Worm (Caenorhabditis elegans) whole organism, dauer: ENCODE results near the gene F34H10.4.
"Not testable (repeated sequence)": the region's sequence is repeated elsewhere in the genome, so short reads cannot be mapped to it uniquely, and the experiment has no call there.

Experiments used
- unc-62 ChIP-seq: sonication (generic microtip); optimal IDR thresholded peaks from 2 replicates; lab custom pipeline; 2017; ENCODE audit warnings: missing biosample characterization, missing genetic modification reagents, missing genetic modification characterization

Gene F34H10.4

DNA sequence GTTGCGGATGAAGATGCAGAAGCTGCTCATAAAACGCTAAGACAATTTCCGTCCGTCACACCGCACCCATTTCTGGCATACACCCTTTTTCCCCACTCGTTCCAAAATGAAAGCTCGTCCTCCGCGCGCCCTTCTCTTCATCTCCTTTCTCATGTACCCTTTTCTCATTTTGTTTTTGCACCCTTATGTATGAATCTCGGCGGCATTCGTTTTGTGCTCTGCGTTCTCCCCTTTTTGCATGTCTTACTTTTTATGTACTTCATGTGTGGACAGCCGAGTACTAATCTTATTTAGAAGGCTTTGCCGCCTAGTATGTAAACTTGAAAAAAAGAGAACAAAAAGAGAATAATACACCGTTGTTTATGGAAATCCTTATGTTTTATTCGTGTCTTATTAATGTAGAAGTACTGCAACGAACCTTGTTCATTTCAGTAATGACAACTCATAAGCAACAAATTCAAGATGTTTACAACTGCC lies at the start of gene F34H10.4:
F34H10.4 (plus strand) TSS at position 427 of the 477 bp plus-strand sequence.
- TF ChIP-seq unc-62 (GFP tag; lab: Kevin White, UChicago) = no peak

DNA sequence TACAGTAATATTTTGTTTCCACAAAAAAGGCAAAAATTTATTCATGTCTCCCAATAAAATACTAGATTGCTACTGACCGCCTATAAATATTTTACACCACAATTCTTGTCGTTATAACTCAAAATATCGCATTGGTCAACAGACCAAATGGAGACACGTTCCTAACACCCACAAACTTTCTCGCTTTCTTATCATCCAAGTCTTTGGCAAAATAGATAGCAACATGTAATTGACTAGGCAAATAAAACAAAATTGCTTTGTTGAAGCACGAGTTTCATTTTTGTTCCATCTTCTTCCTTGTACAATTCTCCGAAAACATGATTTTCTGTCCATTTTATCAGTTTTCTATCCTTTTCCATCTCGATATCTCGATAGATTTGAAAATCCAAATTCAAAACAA lies 45.7 kb upstream of the F34H10.4 start:
- TF ChIP-seq unc-62 (GFP tag; lab: Kevin White, UChicago) = no peak

DNA sequence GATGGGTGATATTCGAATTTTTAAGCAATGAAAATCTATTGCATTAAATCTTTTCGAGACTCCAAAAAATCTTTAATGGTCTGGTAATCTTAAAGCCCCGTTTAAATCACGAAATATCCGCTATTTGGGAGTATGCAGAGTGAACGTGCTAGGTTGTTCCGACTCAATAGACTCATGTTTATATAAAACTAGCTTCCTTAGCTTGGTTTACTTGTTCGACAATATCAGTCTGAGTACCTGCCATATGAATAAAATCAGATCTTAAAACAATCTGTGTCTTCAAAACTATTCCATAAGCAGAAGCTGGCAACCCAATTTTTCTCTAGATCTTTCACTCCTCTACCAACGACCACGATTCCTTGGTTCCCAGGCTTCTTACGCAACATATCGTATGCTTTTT lies 45.1 kb upstream of the F34H10.4 start:
- no peak for TF ChIP-seq unc-62 (GFP tag; lab: Kevin White, UChicago)

DNA sequence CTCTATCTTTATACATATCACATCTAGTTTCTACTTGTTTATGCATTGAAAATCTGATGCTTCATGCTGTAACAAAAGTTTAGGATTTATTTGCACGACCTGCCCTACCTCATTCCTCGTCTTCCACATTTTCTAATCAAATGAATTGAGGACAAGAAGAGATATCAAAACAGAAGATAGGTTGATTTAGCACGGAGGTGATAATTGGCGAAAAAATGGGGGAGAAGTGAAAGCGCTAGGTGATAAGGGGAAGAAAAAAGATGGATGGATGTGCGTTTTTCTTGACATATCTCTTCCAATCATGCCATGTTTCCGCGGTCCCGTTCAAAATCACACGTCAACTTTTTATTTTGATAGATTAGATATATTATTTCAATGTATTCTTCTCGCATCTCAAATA lies 40.2 kb upstream of the F34H10.4 start:
- TF ChIP-seq unc-62 (GFP tag; lab: Kevin White, UChicago) = no peak

DNA sequence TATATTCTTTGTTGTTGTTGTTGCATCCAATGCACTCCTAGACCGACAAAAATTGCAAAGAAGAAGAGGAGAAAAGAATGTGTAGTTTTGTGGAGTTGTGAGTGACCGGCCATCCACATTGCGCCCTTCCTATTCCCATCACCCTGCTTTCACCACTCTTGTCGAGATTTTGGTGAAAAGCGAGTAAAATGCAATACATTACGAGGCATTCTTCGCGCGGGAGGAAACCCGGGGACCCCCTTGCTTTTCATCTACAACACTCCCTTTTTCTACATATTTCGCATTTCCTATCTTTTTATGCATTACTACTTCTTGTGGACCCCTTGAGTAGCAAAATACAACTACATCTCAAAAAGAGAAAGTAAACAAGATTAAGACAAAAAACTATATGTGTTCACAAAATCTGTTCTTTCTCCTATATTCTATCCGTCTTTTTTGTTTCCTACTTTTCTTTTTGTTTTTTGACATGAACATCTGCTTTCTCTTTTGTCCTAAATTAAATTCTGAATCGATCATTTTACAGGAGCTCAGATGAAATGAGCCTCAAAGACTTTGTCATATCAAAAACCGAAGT lies 38.2 kb upstream of the F34H10.4 start, which contains the start of gene C11E4.6:
C11E4.6 (plus strand) TSS at position 524 of the 574 bp plus-strand sequence.
- TF ChIP-seq unc-62 (GFP tag; lab: Kevin White, UChicago) = no peak

DNA sequence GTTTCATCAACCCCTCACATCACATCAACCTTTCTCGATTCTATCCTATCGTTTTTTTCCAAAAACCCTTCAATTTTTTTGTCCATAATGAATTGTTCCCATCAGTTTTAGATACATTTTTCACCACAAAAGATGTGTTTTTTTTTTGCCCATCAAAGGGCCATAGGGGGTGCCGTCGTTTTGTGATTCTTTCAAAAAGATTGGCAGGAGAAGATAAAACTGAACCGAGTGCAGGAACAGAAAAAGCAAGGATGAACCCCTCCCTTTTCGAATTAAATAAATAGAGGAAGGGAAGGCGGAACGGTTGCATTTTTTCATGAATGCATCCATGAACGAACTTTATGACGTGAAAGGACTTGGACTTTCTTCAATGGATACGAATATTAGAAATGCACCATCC lies 31.4 kb upstream of the F34H10.4 start, which contains the start of gene C11E4.7:
C11E4.7 (plus strand) TSS at position 301 of the 400 bp plus-strand sequence.
- no peak for TF ChIP-seq unc-62 (GFP tag; lab: Kevin White, UChicago)

DNA sequence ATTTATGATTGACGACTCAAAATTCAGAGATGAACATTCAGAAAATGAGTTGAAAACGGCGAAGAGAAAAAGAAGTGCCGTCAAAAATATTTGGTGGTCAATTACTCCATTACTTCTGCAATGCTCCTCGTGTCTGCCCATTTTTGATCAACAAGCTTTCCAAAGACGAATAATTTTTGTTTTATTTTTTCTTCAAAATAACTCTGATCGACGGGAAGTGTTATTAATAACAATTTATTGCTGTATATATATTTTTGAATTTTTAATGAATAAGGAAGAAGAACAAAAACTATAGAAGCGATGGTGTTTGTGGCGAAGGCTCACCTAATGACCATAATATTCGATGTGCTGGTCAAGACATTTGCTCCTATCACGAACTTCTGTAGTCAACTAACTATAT lies 28.2 kb upstream of the F34H10.4 start, which contains the start of gene C11E4.8:
C11E4.8 (plus strand) TSS at position 301 of the 400 bp plus-strand sequence.
- no peak for TF ChIP-seq unc-62 (GFP tag; lab: Kevin White, UChicago)

DNA sequence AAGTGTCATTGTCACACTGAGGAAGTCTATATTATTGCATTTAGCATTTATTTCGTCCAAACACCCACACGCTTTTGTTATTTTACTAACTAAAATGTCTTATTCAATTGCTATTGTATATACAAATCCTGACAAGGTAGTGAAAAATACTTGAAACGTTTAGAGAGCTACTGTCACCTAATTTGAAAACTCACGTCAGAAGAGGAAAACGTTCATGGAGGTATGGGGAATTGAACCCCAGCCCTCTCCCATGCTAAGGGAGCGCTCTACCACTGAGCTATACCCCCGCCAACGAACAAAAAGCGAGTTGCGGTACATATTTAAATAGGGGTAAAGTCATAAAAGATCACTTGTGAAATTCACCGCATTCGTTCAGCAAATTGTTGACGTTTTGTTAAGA lies 25.7 kb upstream of the F34H10.4 start:
- TF ChIP-seq unc-62 (GFP tag; lab: Kevin White, UChicago) = no peak

DNA sequence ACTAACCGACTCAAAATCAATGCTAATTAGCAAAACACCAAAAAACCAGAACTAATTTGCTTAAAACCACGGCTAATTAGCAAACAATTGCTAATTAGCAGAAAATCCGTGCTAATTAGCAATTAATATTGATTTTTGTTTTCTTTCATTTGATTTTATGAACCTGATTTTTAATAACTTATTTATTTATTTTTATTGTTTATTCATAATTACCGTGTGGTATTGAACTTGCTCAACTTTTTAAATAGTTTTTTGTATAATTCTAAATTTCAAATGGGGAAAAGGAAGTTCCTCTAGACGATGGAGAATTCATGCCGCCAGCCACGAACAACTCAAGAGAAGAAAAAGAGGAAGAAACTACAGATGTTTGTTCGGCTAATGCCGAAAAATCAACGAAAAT lies 22.5 kb upstream of the F34H10.4 start, which contains the start of gene F34H10.1:
F34H10.1 (plus strand) TSS at position 301 of the 400 bp plus-strand sequence.
- TF ChIP-seq unc-62 (GFP tag; lab: Kevin White, UChicago) = not testable (repeated sequence)

DNA sequence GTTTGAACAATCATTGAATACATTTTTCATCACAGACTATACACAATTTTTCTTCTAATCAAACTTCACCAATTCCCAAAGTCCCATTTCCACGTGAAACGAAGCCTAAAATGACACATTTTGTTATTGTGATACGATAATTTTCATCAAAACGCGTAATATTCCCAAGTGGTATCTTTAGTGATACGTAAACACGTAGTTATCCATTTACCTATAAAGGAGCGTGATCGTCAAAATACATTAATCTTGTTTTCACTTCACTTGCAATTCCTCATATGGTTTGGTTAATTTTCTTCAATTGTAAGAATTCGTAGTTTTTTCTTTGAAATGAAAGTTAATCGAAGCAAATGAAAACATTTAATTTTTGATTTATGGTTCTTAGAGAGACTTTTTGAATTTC lies 18.8 kb upstream of the F34H10.4 start:
- no peak for TF ChIP-seq unc-62 (GFP tag; lab: Kevin White, UChicago)

DNA sequence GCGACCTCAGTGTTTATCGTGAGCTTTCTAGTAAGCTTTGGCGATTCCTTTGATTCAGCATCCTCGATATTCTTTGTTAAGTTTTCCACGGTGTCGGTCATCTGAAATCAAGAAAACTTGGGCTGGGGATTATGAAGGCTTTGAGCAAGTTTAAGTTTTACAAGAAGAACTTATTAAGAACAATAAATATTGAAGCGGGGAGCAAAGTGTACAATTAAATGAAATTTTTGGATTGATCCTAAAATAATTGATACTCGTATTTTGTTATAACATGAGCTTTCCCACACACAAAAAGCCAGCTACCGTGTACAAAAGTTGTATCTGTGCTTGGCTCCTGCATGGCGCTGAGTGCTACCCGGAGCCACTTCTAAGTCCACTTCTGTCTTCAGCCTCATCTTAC lies 13.4 kb upstream of the F34H10.4 start, which contains the start of gene F34H10.3:
F34H10.3 (minus strand) TSS at position 101 of the 400 bp plus-strand sequence.
- no peak for TF ChIP-seq unc-62 (GFP tag; lab: Kevin White, UChicago)

DNA sequence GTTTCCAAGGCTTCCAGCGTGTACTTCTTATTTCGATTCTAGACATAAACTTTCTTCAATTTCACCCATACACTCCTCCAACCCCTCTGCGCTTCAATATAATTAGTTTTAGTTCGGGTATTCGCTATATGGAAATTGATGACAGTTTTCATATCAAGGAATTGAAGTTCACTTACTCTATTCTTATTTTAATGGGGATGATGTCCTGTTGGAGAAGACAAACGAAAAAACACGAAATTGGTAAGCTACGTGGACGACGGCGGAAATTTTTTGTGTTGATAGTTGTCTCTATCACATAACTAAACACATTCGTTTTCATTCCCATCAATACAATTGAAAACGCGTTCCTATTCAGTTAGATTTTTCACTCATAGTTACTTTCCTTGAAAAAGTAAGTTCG lies 12.9 kb upstream of the F34H10.4 start, which contains the start of gene F34H10.5:
F34H10.5 (plus strand) TSS at position 301 of the 400 bp plus-strand sequence.
- TF ChIP-seq unc-62 (GFP tag; lab: Kevin White, UChicago) = no peak

DNA sequence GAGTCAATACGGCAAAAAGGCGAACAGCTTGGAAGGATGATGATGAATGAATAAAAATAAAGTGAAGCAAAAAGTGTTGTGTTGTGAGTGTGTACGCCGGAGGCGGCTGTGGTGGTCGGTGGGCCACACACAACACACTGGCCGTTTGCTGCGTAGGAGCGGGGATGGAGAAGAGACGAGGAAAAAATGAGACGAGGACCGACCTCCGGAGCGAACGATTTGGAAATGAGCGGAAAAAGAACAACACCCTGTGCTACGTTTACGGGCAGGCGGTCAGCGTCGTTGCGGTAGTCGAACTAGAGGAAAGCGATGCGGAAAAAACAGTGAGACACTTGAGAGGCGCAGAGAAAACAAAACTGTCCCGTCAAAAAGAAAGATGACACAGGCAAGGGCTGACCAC lies 11.2 kb upstream of the F34H10.4 start:
- no peak for TF ChIP-seq unc-62 (GFP tag; lab: Kevin White, UChicago)

DNA sequence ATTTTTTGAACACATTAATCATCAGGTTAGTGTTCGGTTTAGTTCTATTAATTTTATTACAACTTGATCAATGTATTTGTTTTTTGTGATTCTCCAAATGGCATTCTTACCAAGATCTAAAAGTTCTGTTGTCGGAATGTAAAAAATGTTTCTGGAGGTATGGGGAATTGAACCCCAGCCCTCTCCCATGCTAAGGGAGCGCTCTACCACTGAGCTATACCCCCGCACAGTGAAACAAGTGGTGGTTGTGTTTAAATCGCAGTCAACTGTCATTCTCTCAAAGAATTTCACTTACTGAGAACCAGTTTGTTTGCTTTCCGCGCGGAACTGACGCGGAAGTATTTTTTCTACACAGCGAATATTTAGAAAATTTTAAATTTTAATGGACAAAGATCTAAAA lies 10.6 kb upstream of the F34H10.4 start:
- TF ChIP-seq unc-62 (GFP tag; lab: Kevin White, UChicago) = no peak

DNA sequence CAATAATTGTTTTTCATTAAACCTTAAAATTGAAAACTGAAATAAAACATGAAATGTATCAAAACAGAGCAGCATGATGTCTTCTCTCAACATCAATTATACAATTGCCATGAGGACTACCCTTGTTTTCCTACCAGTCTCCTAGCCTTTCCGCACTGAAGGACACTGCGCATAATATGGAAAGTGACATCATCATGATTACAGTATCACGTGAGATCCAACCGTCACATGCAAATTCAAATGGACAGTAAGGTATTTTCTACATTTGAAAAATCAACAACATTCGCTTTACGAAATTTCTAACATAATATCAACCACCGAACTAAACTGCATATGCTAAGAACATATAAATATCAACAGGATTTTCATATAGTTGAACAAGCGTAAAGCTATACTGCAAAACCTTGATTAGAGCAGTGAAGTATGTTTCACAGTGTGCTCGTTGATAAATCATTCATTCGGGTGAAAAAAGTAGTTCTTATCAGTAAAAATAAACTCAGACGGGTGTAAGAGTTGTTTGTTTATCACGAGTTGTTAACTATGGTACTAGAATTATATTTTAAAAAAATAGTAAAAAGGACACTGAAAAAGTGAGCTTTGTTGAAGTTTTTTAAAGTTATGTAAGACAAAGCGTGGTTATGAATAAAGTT lies 9.4 kb upstream of the F34H10.4 start:
- TF ChIP-seq unc-62 (GFP tag; lab: Kevin White, UChicago) = no peak

DNA sequence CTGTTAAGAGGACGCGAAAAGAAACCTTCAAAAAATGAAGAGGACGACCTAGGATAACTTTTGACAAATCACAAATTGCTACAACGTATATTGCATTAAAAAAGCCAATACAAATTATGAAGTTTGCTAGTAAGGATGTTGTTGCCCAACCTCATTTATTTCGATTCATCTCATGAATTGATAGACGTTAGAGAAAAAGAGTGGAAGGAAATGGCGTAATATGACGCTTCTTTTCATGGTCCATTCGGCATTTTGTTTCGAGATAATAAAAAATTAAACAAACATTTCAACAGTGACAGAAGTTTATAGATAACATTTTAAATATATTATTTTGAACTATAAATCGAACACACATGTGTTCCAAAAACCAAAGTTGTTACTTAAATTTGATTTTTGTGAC lies 7.4 kb upstream of the F34H10.4 start:
- TF ChIP-seq unc-62 (GFP tag; lab: Kevin White, UChicago) = no peak
